Worm (Caenorhabditis elegans): Measurements from ENCODE around the gene mrpl-55.
A peak's percentile ranks its signal among the peaks of the same experiment; 100 is the strongest.

The mrpl-55 gene

DNA sequence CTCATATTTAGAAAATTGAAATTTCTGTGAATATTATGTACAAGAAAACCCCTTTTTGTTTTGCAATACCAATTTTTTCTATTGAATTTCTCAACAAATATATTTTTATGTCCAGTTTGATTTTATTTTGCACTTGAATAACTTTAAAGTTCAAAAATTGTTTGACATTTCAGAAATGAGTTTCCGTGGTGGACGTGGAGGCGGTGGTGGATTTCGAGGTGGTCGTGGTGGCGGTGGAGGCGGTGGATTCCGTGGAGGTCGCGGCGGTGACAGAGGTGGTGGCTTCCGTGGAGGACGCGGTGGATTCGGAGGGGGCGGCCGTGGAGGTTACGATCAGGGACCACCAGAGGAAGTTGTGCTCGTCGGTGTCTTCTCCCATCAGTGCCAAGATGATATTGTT is 17.8 kb upstream of the mrpl-55 start, which contains the start of gene garr-1:
Gene garr-1, plus strand, starts transcription at position 174 of the 400 bp plus-strand sequence.
- TF ChIP-seq eor-1 (tag; optimal IDR thresholded peaks at IDR 0.05) (no peak), snpc-4 (tag; optimal IDR thresholded peaks at IDR 0.05) (no peak), nhr-76 (tag; optimal IDR thresholded peaks at IDR 0.05) (no peak), pha-4 (tag; optimal IDR thresholded peaks at IDR 0.05) (no peak), pqm-1 (tag; optimal IDR thresholded peaks at IDR 0.05) (no peak), elt-1 (tag; optimal IDR thresholded peaks at IDR 0.05) (no peak), aly-2 (tag; optimal IDR thresholded peaks at IDR 0.05) (no peak), elt-2 (tag; optimal IDR thresholded peaks at IDR 0.05) (no peak), nhr-23 (tag; optimal IDR thresholded peaks at IDR 0.05) (no peak), nhr-67 (tag; optimal IDR thresholded peaks at IDR 0.05) (no peak), ceh-9 (tag; optimal IDR thresholded peaks at IDR 0.05) (no peak)

DNA sequence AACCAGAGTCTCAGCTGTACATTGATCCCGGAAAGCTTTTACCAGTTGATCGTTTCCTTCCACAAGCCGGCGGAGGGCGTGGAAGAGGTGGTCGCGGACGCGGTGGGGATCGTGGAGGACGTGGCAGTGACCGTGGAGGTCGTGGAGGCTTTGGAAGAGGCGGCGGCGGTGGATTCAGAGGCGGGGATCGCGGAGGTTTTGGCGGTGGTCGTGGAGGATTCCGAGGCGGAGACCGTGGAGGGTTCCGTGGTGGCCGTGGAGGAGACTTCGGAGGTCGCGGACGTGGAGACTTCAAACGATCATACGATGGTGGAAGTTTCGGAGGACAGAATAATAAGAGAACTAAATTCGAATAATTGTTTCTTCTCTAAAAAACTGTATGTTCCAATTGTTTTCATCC is 17.2 kb upstream of the mrpl-55 start:
- TF ChIP-seq lin-15B (tag; optimal IDR thresholded peaks at IDR 0.05) (no peak), ceh-82 (tag; optimal IDR thresholded peaks at IDR 0.05) (no peak), nhr-28 (tag; optimal IDR thresholded peaks at IDR 0.05) (no peak), egl-5 (tag; optimal IDR thresholded peaks at IDR 0.05) (no peak), pqm-1 (tag; optimal IDR thresholded peaks at IDR 0.05) (no peak), elt-2 (tag; optimal IDR thresholded peaks at IDR 0.05) (no peak), nhr-11 (tag; optimal IDR thresholded peaks at IDR 0.05) (no peak), nhr-43 (tag; optimal IDR thresholded peaks at IDR 0.05; ENCODE audit: poor library complexity, severe bottlenecking) (no peak), ZK546.5 (tag; optimal IDR thresholded peaks at IDR 0.05) (no peak), ztf-4 (tag; optimal IDR thresholded peaks at IDR 0.05) (no peak), nhr-77 (tag; optimal IDR thresholded peaks at IDR 0.05) (no peak), zag-1 (tag; optimal IDR thresholded peaks at IDR 0.05) (no peak)

DNA sequence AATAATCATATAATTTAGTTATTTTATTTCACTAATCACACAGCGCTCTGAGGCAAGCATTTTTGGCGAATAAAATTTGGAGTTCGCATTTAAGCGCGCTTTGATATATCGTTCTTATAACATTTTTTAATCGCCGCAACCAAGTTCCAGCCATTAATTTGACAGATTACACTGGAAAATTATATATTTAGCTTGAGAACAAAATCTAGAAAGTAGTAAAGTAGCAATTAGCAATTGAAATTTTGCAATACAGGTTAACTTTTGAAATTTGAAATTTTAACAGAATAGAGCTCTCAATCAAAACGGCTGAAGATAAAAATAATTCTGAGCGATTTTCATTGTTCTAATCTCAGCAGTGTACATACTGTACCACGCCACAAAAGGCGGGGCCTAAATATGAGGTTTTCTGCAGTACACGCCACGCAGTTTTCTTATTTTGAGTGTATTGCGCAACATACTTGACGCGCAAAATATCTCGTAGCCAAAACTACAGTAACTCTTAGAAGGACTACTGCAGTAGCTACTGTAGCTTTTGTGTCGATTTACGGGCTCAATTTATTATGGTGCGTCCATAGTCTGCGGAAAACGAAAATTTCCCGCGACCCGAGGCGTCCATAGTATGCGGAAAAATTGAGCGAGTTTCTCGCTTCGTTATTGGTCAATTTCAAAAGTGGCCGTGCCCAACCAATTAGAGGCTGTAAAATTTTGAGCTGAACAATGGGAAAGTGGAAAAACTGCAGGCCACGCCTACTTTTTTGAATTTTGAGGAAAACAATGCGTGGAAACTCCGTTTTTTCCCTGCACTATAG is 16.5 kb upstream of the mrpl-55 start:
- TF ChIP-seq nfya-1 (tag; optimal IDR thresholded peaks at IDR 0.05; ENCODE audit: insufficient read depth) = peak; percentile 28
- TF ChIP-seq elt-3 (tag; optimal IDR thresholded peaks at IDR 0.05) = no peak

DNA sequence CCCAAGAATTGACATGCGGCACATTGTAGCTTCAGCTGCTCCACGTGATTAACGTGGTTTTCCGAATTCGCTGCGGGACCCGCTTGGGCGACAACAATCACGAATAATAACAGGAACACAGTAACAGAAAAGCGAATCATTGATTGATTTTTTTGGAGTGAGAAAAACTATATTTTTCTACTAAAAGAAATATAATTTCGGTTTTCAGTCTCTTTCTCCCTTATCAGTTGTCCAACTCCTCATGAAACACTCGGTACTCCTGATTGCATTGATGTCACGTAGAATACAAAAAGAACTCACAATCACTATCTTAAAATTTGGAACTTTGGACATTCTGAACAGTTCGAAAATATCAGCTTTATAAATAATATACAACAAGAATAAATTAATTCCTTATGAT is 14.9 kb upstream of the mrpl-55 start, which contains the start of gene Y66H1A.5:
Gene Y66H1A.5, minus strand, starts transcription at position 265 of the 400 bp plus-strand sequence.
- TF ChIP-seq nhr-12 (tag; optimal IDR thresholded peaks at IDR 0.05) (no peak), ama-1 (optimal IDR thresholded peaks at IDR 0.05) (no peak), nhr-67 (tag; optimal IDR thresholded peaks at IDR 0.05) (no peak), mdl-1 (tag; optimal IDR thresholded peaks at IDR 0.05) (no peak), elt-2 (tag; optimal IDR thresholded peaks at IDR 0.05) (peak; percentile 74), pha-4 (tag; optimal IDR thresholded peaks at IDR 0.05) (peak; percentile 26), ceh-28 (tag; optimal IDR thresholded peaks at IDR 0.05) (no peak), ZK546.5 (tag; optimal IDR thresholded peaks at IDR 0.05) (no peak), elt-1 (tag; optimal IDR thresholded peaks at IDR 0.05) (no peak), hmg-11 (tag; optimal IDR thresholded peaks at IDR 0.05) (no peak), ceh-16 (tag; optimal IDR thresholded peaks at IDR 0.05) (no peak), pqm-1 (tag; optimal IDR thresholded peaks at IDR 0.05) (peak; percentile 48), nhr-43 (tag; optimal IDR thresholded peaks at IDR 0.05; ENCODE audit: poor library complexity, severe bottlenecking) (no peak), fos-1 (tag; optimal IDR thresholded peaks at IDR 0.05) (no peak), tbx-2 (tag; optimal IDR thresholded peaks at IDR 0.05) (no peak), nhr-23 (tag; optimal IDR thresholded peaks at IDR 0.05) (no peak), nhr-237 (tag; optimal IDR thresholded peaks at IDR 0.05) (no peak), ceh-82 (tag; optimal IDR thresholded peaks at IDR 0.05) (no peak), nhr-11 (tag; optimal IDR thresholded peaks at IDR 0.05) (no peak), elt-3 (tag; optimal IDR thresholded peaks at IDR 0.05) (no peak), nfya-1 (tag; optimal IDR thresholded peaks at IDR 0.05; ENCODE audit: insufficient read depth) (no peak), lin-15B (tag; optimal IDR thresholded peaks at IDR 0.05) (no peak), snpc-4 (tag; optimal IDR thresholded peaks at IDR 0.05) (no peak)

DNA sequence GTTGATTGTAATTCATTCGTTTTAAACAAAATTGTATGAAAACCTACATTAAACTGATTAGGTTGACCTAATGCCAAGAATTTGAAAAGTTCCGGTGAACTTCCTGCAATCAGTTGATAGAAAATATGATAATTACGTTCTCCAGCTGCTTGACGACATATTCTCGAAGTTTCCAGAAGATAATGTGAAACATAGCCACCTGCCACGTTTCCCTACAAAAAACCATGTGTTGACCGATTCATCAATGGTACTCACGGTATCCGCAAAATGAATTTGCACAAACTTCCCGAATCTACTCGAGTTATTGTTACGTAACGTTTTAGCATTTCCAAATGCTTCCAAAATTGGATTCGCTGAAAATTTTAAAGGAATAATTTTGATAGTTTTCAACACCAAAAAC is 5.4 kb upstream of the mrpl-55 start:
- TF ChIP-seq nhr-237 (tag; optimal IDR thresholded peaks at IDR 0.05) (no peak), nhr-12 (tag; optimal IDR thresholded peaks at IDR 0.05) (no peak), daf-12 (tag; optimal IDR thresholded peaks at IDR 0.05) (no peak), snpc-4 (tag; optimal IDR thresholded peaks at IDR 0.05) (no peak), hmg-11 (tag; optimal IDR thresholded peaks at IDR 0.05) (no peak), unc-39 (tag; optimal IDR thresholded peaks at IDR 0.05) (no peak)

Data from whole organism, L3 larva.